Worm (Caenorhabditis elegans): ENCODE data around the gene ugt-23.

The ugt-23 gene

DNA sequence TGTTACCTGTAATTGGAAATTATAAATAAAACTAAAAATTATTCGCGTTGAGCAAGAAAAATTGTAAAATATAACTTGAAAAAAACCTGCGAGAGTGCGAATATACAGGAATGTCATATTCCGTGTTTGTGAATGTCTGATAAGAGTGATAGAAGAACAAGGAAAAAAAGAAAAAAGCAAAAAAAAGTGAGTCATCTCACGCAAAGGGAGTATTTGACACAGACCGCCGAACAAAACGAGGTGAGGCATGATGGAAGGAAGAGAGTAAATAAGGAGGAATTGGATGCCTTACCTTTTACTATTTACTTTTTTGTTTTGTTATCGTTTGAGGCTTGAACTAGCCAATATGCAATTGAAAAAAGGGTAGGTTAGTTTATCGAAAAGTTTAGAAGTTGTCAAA is 32.6 kb downstream of the ugt-23 start, which contains the start of gene F21G4.1 (continued):
- TF ChIP-seq php-3 (GFP tag; IDR thresholded peaks at IDR 0.05) (no peak), zfp-2 (tag; optimal IDR thresholded peaks at IDR 0.05) (no peak), aha-1 (tag) (peak; percentile 82), spr-3 (GFP tag; optimal IDR thresholded peaks at IDR 0.05) (no peak), tag-97 (GFP tag; IDR thresholded peaks at IDR 0.05) (no peak), ces-1 (GFP tag; optimal IDR thresholded peaks at IDR 0.05) (no peak), mdl-1 (tag; optimal IDR thresholded peaks at IDR 0.05) (peak in 1 of 2 experiments; percentile 4), nhr-41 (GFP tag; IDR thresholded peaks at IDR 0.05) (no peak), daf-16 (GFP tag; optimal IDR thresholded peaks at IDR 0.05) (no peak), daf-16 (tag; optimal IDR thresholded peaks at IDR 0.05) (peak; percentile 76), Y75B8A.6 (GFP tag; IDR thresholded peaks at IDR 0.05) (no peak), unc-62 (GFP tag; optimal IDR thresholded peaks at IDR 0.05 in 1 of 2) (no peak), unc-62 (tag; optimal IDR thresholded peaks at IDR 0.05) (no peak), Y105C5A.15 (GFP tag; IDR thresholded peaks at IDR 0.05) (no peak), F26F4.8 (GFP tag; conservative IDR thresholded peaks at IDR 0.05) (no peak), ceh-82 (tag; optimal IDR thresholded peaks at IDR 0.05) (no peak), nhr-237 (tag; optimal IDR thresholded peaks at IDR 0.05) (no peak), egl-27 (tag; optimal IDR thresholded peaks at IDR 0.05) (no peak), nhr-28 (tag; optimal IDR thresholded peaks at IDR 0.05) (peak; percentile 26), fos-1 (tag; optimal IDR thresholded peaks at IDR 0.05) (no peak), ZK546.5 (tag; optimal IDR thresholded peaks at IDR 0.05) (no peak), lim-7 (GFP tag; IDR thresholded peaks at IDR 0.05) (no peak), ztf-11 (tag; optimal IDR thresholded peaks at IDR 0.05) (no peak), hlh-30 (tag; optimal IDR thresholded peaks at IDR 0.05; ENCODE audit: insufficient read depth) (no peak), daf-12 (tag; optimal IDR thresholded peaks at IDR 0.05) (no peak), nhr-6 (tag; optimal IDR thresholded peaks at IDR 0.05) (peak; percentile 72), lin-39 (tag; optimal IDR thresholded peaks at IDR 0.05) (no peak), D1046.2 (GFP tag; IDR thresholded peaks at IDR 0.05) (no peak), jun-1 (tag; optimal IDR thresholded peaks at IDR 0.05) (no peak), ceh-62 (tag; optimal IDR thresholded peaks at IDR 0.05) (no peak), arid-1 (GFP tag; conservative IDR thresholded peaks at IDR 0.05) (no peak)

DNA sequence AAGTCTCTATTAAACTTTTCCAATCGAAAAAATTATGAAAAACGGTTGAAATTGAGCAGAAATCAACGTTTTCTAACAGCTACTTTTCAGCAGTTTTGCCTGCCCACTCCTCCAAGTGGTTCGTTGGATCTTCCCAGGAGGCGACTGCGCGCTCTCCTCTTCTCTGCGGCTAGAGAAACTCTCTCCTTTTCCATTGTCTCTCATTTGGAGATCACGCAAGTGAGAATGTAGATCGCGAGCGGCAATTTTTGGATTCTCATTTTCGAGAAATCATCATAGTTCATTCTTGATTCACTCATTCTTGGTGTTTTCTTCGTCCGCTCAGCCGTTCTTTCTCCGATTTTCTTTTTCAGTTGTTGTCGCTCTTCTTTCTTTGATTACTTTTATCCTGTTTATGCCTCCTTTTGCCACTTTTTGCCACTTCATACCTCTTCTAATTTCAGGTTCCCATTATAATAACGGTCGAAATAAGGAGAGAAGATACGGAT is 41.1 kb downstream of the ugt-23 start, which contains the start of gene mrp-4:
Gene mrp-4, plus strand, starts transcription at position 438 of the 488 bp plus-strand sequence.
- TF ChIP-seq unc-62 (GFP tag; optimal IDR thresholded peaks at IDR 0.05 in 1 of 2) = peak in 1 of 2 experiments; percentile 33
- TF ChIP-seq unc-62 (tag; optimal IDR thresholded peaks at IDR 0.05) = no peak
- no peak for TF ChIP-seq nhr-42 (GFP tag; IDR thresholded peaks at IDR 0.05)

DNA sequence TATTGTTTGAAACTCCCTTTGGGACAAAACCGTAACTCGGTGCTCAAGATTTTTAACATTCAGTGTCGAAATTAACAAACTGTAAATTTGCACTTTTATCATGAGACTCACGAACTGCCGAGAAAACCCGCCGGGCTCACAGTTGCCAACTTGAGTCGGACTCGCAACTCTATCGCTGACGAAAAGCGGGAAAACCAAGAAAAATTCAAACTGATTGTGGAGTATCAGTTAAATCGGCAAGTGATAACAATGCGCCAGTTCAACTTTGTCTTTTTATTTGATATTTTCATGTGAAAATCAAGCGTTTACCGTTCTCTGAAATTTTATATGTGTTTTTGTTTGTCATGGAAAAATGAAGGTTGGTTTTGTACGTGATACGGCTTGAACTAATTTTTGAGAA is 42.4 kb downstream of the ugt-23 start:
- TF ChIP-seq pqm-1 (tag; optimal IDR thresholded peaks at IDR 0.05) (peak; percentile 59), daf-16 (GFP tag; optimal IDR thresholded peaks at IDR 0.05) (no peak), daf-16 (tag; optimal IDR thresholded peaks at IDR 0.05) (peak; percentile 76), mdl-1 (tag; optimal IDR thresholded peaks at IDR 0.05) (no peak), vab-7 (GFP tag; IDR thresholded peaks at IDR 0.05) (no peak), hlh-11 (tag; optimal IDR thresholded peaks at IDR 0.05) (peak; percentile 46), dmd-6 (GFP tag; IDR thresholded peaks at IDR 0.05) (peak; percentile 56)

DNA sequence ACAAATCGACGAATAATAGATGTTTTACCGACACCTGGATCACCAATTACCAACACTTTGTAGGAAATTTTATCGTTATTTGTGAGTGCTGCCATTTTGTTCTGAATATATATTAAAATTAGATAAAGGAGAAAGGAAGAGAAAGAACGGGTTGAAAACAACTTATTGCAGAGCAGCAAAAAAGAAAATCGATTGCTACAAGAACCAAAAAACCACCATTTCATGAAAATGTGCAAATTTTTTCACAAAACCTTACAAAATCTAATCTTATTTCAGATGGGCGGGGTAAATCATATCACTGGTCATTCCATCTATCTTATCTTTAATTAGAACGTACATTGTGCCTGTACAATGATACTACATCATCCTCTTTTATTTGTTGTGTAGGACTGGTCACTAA is 42.9 kb downstream of the ugt-23 start, which contains the start of gene glo-1:
Gene glo-1, minus strand, starts transcription at position 101 of the 400 bp plus-strand sequence.
- TF ChIP-seq tra-1 (GFP tag; IDR thresholded peaks at IDR 0.05) = no peak
- TF ChIP-seq nhr-11 (tag; optimal IDR thresholded peaks at IDR 0.05) = no peak
- TF ChIP-seq snpc-1.2 (GFP tag; IDR thresholded peaks at IDR 0.05) = no peak
- no peak for TF ChIP-seq ZK337.2 (GFP tag; IDR thresholded peaks at IDR 0.05)
- TF ChIP-seq dmd-9 (GFP tag; IDR thresholded peaks at IDR 0.05) = no peak
- no peak for TF ChIP-seq sdz-12 (GFP tag; optimal IDR thresholded peaks at IDR 0.05)
- TF ChIP-seq F26F4.8 (GFP tag; conservative IDR thresholded peaks at IDR 0.05) = no peak
- no peak for TF ChIP-seq nhr-48 (tag; optimal IDR thresholded peaks at IDR 0.05)
- no peak for TF ChIP-seq jun-1 (tag; optimal IDR thresholded peaks at IDR 0.05)
- no peak for TF ChIP-seq Y5F2A.4 (GFP tag; optimal IDR thresholded peaks at IDR 0.05)
- TF ChIP-seq mes-2 (tag; optimal IDR thresholded peaks at IDR 0.05; ENCODE audit: poor library complexity, severe bottlenecking) = no peak
- no peak for TF ChIP-seq fkh-10 (GFP tag; optimal IDR thresholded peaks at IDR 0.05)
- TF ChIP-seq ztf-11 (tag; optimal IDR thresholded peaks at IDR 0.05) = no peak
- TF ChIP-seq pqm-1 (tag; optimal IDR thresholded peaks at IDR 0.05) = no peak
- no peak for TF ChIP-seq gei-8 (GFP tag; optimal IDR thresholded peaks at IDR 0.05)
- TF ChIP-seq hlh-11 (tag; optimal IDR thresholded peaks at IDR 0.05) = no peak
- no peak for TF ChIP-seq zip-11 (GFP tag; IDR thresholded peaks at IDR 0.05)
